Worm (Caenorhabditis elegans): ENCODE results near the gene C52A11.3.

ce11 chrII:10705347-10705996 lies 31.7 kb upstream of the C52A11.3 start:
- TF ChIP-seq tbx-2 (tag; optimal IDR thresholded peaks at IDR 0.05) (no peak), nhr-237 (tag; optimal IDR thresholded peaks at IDR 0.05) (no peak), skn-1 (tag; optimal IDR thresholded peaks at IDR 0.05) (no peak), nhr-28 (tag; optimal IDR thresholded peaks at IDR 0.05) (no peak), nhr-11 (tag; optimal IDR thresholded peaks at IDR 0.05) (no peak), nhr-76 (tag; optimal IDR thresholded peaks at IDR 0.05) (no peak), lsy-12 (tag; optimal IDR thresholded peaks at IDR 0.05) (no peak), ceh-82 (tag; optimal IDR thresholded peaks at IDR 0.05) (no peak), egl-27 (tag; optimal IDR thresholded peaks at IDR 0.05) (no peak), fos-1 (tag; optimal IDR thresholded peaks at IDR 0.05) (no peak), nhr-23 (tag; optimal IDR thresholded peaks at IDR 0.05) (no peak), mdl-1 (tag; optimal IDR thresholded peaks at IDR 0.05) (no peak), elt-3 (tag; optimal IDR thresholded peaks at IDR 0.05) (no peak), fkh-10 (GFP tag; optimal IDR thresholded peaks at IDR 0.05) (no peak)

All from whole organism, L3 larva.